Fruit fly (Drosophila melanogaster) whole organism, embryonic: ENCODE results near the gene CG13640.

ENCODE experiments used
- Ada2b ChIP-seq: fragments of 200-800 bp; sonication (Bioruptor generic); IDR thresholded peaks from 2 replicates; pipeline ENCODE4 v1.3.6; 2022; ENCODE audit warnings: missing biosample characterization, missing genetic modification characterization
- Blimp-1 ChIP-seq: fragments of 200-800 bp; sonication (Bioruptor generic); optimal IDR thresholded peaks from 3 replicates; lab custom pipeline; 2018; ENCODE audit warnings: missing biosample characterization, missing genetic modification characterization, mild to moderate bottlenecking, moderate library complexity, missing genetic modification reagents
- CG10209 ChIP-seq: fragments of 200-800 bp; sonication (Bioruptor generic); optimal IDR thresholded peaks from 3 replicates; lab custom pipeline; 2017; ENCODE audit warnings: missing biosample characterization, mild to moderate bottlenecking, missing genetic modification characterization, missing genetic modification reagents
- CG10462 ChIP-seq: fragments of 200-800 bp; sonication (Bioruptor generic); optimal IDR thresholded peaks from 2 replicates; lab custom pipeline; 2016; ENCODE audit warnings: missing biosample characterization, missing genetic modification characterization
- CG10543 ChIP-seq: fragments of 200-800 bp; sonication (Bioruptor generic); optimal IDR thresholded peaks from 3 replicates; lab custom pipeline; 2017; ENCODE audit warnings: missing biosample characterization, mild to moderate bottlenecking, missing genetic modification characterization, moderate library complexity
- CG11398 ChIP-seq: fragments of 200-800 bp; sonication (Bioruptor generic); optimal IDR thresholded peaks from 2 replicates; lab custom pipeline; 2016; ENCODE audit warnings: missing biosample characterization, missing genetic modification characterization
- CG13296 ChIP-seq: fragments of 200-800 bp; sonication (Bioruptor generic); optimal IDR thresholded peaks from 3 replicates; lab custom pipeline; 2018; ENCODE audit warnings: missing biosample characterization, mild to moderate bottlenecking, missing genetic modification characterization
- CG14710 ChIP-seq: fragments of 200-800 bp; sonication (Bioruptor generic); optimal IDR thresholded peaks from 3 replicates; lab custom pipeline; 2019; ENCODE audit warnings: missing biosample characterization, mild to moderate bottlenecking, missing genetic modification characterization, moderate library complexity
- CG1603 ChIP-seq: fragments of 200-800 bp; sonication (Bioruptor generic); optimal IDR thresholded peaks from 2 replicates; lab custom pipeline; 2019; ENCODE audit warnings: missing biosample characterization, mild to moderate bottlenecking, missing genetic modification characterization, moderate library complexity
- CG17359 ChIP-seq: fragments of 200-800 bp; sonication (Bioruptor generic); optimal IDR thresholded peaks from 3 replicates; lab custom pipeline; 2018; ENCODE audit warnings: missing biosample characterization, mild to moderate bottlenecking, missing genetic modification characterization, moderate library complexity
- CG17385 ChIP-seq: fragments of 200-800 bp; sonication (Bioruptor generic); optimal IDR thresholded peaks from 3 replicates; lab custom pipeline; 2018; ENCODE audit warnings: missing biosample characterization, mild to moderate bottlenecking, missing genetic modification characterization
- CG18599 ChIP-seq: fragments of 200-800 bp; sonication (Bioruptor generic); optimal IDR thresholded peaks from 3 replicates; lab custom pipeline; 2017; ENCODE audit warnings: missing biosample characterization, missing genetic modification characterization, mild to moderate bottlenecking, moderate library complexity, missing genetic modification reagents
- CG3838 ChIP-seq: fragments of 200-800 bp; sonication (Bioruptor generic); optimal IDR thresholded peaks from 3 replicates; lab custom pipeline; 2016; ENCODE audit warnings: missing biosample characterization, missing genetic modification characterization
- CG6175 ChIP-seq: fragments of 200-800 bp; sonication (Bioruptor generic); IDR thresholded peaks from 3 replicates; pipeline ENCODE4 v1.3.6; 2022; ENCODE audit warnings: missing biosample characterization, missing genetic modification characterization
- CG6689 ChIP-seq: fragments of 200-800 bp; sonication (Bioruptor generic); IDR thresholded peaks from 2 replicates; pipeline ENCODE4 v1.3.6; 2022; ENCODE audit warnings: missing biosample characterization, missing genetic modification characterization
- CG6765 ChIP-seq: fragments of 200-800 bp; sonication (Bioruptor generic); optimal IDR thresholded peaks from 3 replicates; lab custom pipeline; 2017; ENCODE audit warnings: missing biosample characterization, mild to moderate bottlenecking, missing genetic modification characterization
- CG8281 ChIP-seq: fragments of 200-800 bp; sonication (Bioruptor generic); optimal IDR thresholded peaks from 2 replicates; lab custom pipeline; 2018; ENCODE audit warnings: missing biosample characterization, mild to moderate bottlenecking, missing genetic modification characterization, moderate library complexity
- CG8944 ChIP-seq: fragments of 200-800 bp; sonication (Bioruptor generic); optimal IDR thresholded peaks from 3 replicates; lab custom pipeline; 2016; ENCODE audit warnings: missing biosample characterization, missing genetic modification characterization
- Doc2 ChIP-seq: fragments of 200-800 bp; sonication (Bioruptor generic); IDR thresholded peaks from 2 replicates; pipeline ENCODE4 v1.3.6; 2022; ENCODE audit warnings: missing biosample characterization, missing genetic modification characterization
- Drgx ChIP-seq: fragments of 200-800 bp; sonication (Bioruptor generic); IDR thresholded peaks from 2 replicates; pipeline ENCODE4 v1.3.6; 2022; ENCODE audit warnings: missing biosample characterization, missing genetic modification characterization
- E2f1 ChIP-seq: fragments of 200-800 bp; sonication (Bioruptor generic); IDR thresholded peaks from 2 replicates; pipeline ENCODE4 v1.3.6; 2022; ENCODE audit warnings: missing biosample characterization, missing genetic modification characterization
- Ets65A ChIP-seq: fragments of 200-800 bp; sonication (Bioruptor generic); peaks from one replicate; lab custom pipeline; 2016; ENCODE audit warnings: missing biosample characterization, missing genetic modification characterization
- HLHmδ ChIP-seq: fragments of 200-800 bp; sonication (Bioruptor generic); optimal IDR thresholded peaks from 2 replicates; lab custom pipeline; 2018; ENCODE audit warnings: missing biosample characterization, mild to moderate bottlenecking, missing genetic modification characterization, moderate library complexity
- HmgZ ChIP-seq: fragments of 200-800 bp; sonication (Bioruptor generic); optimal IDR thresholded peaks from 2 replicates; lab custom pipeline; 2018; ENCODE audit warnings: missing biosample characterization, mild to moderate bottlenecking, missing genetic modification characterization
- Med ChIP-seq: fragments of 200-800 bp; sonication (Bioruptor generic); peaks from one replicate; lab custom pipeline; 2016; ENCODE audit warnings: missing biosample characterization, missing genetic modification characterization, mild to moderate bottlenecking, inconsistent platforms, moderate library complexity
- Ptx1 ChIP-seq: fragments of 200-800 bp; sonication (Bioruptor generic); IDR thresholded peaks from 2 replicates; pipeline ENCODE4 v1.3.6; 2022; ENCODE audit warnings: missing biosample characterization, missing genetic modification characterization
- Sox102F ChIP-seq: fragments of 200-800 bp; sonication (Bioruptor generic); optimal IDR thresholded peaks from 2 replicates; lab custom pipeline; 2018; ENCODE audit warnings: missing biosample characterization, mild to moderate bottlenecking, missing genetic modification characterization, moderate library complexity
- Ssrp ChIP-seq: fragments of 200-800 bp; sonication (Bioruptor generic); optimal IDR thresholded peaks from 2 replicates; lab custom pipeline; 2018; ENCODE audit warnings: missing biosample characterization, mild to moderate bottlenecking, missing genetic modification characterization, moderate library complexity
- Xbp1 ChIP-seq: fragments of 200-800 bp; sonication (Bioruptor generic); optimal IDR thresholded peaks from 3 replicates; lab custom pipeline; 2016; ENCODE audit warnings: missing biosample characterization, mild to moderate bottlenecking, missing genetic modification characterization
- ato ChIP-seq: fragments of 200-800 bp; sonication (Bioruptor generic); IDR thresholded peaks from 2 replicates; pipeline ENCODE4 v1.3.6; 2022; ENCODE audit warnings: missing biosample characterization, missing genetic modification characterization; ENCODE audit not compliant: partially characterized antibody
- az2 ChIP-seq: fragments of 200-800 bp; sonication (Bioruptor generic); optimal IDR thresholded peaks from 3 replicates; lab custom pipeline; 2016; ENCODE audit warnings: missing biosample characterization, missing genetic modification characterization
- bsh ChIP-seq, 2 experiments: fragments of 200-800 bp; sonication (Bioruptor generic); optimal IDR thresholded peaks; 2 replicates each; lab custom pipeline; 2017 to 2018; ENCODE audit warnings: mild to moderate bottlenecking in 2 of 2, missing biosample characterization in 2 of 2, missing genetic modification characterization in 2 of 2, moderate library complexity in 1 of 2
- croc ChIP-seq: fragments of 200-800 bp; sonication (Bioruptor generic); conservative IDR thresholded peaks from 3 replicates; pipeline ENCODE4 v1.3.6; 2022; ENCODE audit warnings: missing biosample characterization, missing genetic modification characterization
- dan ChIP-seq: fragments of 200-800 bp; sonication (Bioruptor generic); IDR thresholded peaks from 2 replicates; pipeline ENCODE4 v1.3.6; 2022; ENCODE audit warnings: missing biosample characterization, missing genetic modification characterization
- disco-r ChIP-seq: fragments of 200-800 bp; sonication (Bioruptor generic); optimal IDR thresholded peaks from 2 replicates; lab custom pipeline; 2016; ENCODE audit warnings: missing biosample characterization, missing genetic modification characterization
- fd3F ChIP-seq: fragments of 200-800 bp; sonication (Bioruptor generic); optimal IDR thresholded peaks from 2 replicates; lab custom pipeline; 2018; ENCODE audit warnings: missing biosample characterization, mild to moderate bottlenecking, missing genetic modification characterization, moderate library complexity
- fd64A ChIP-seq: fragments of 200-800 bp; sonication (Bioruptor generic); optimal IDR thresholded peaks from 3 replicates; lab custom pipeline; 2018; ENCODE audit warnings: missing biosample characterization, mild to moderate bottlenecking, missing genetic modification characterization
- gcm ChIP-seq: fragments of 200-800 bp; sonication (Bioruptor generic); optimal IDR thresholded peaks from 2 replicates; lab custom pipeline; 2019; ENCODE audit warnings: missing biosample characterization, mild to moderate bottlenecking, missing genetic modification characterization, moderate library complexity
- gfzf ChIP-seq: fragments of 200-800 bp; sonication (Bioruptor generic); optimal IDR thresholded peaks from 2 replicates; lab custom pipeline; 2016; ENCODE audit warnings: missing biosample characterization, mild to moderate bottlenecking, missing genetic modification characterization, moderate library complexity
- grn ChIP-seq: fragments of 200-800 bp; sonication (Bioruptor generic); optimal IDR thresholded peaks from 3 replicates; lab custom pipeline; 2017; ENCODE audit warnings: missing biosample characterization, missing genetic modification characterization
- gt ChIP-seq: fragments of 200-800 bp; sonication (Bioruptor generic); IDR thresholded peaks from 2 replicates; pipeline ENCODE4 v1.3.6; 2022; ENCODE audit warnings: missing biosample characterization, missing genetic modification characterization
- klu ChIP-seq: fragments of 200-800 bp; sonication (Bioruptor generic); IDR thresholded peaks from 2 replicates; pipeline ENCODE4 v1.3.6; 2022; ENCODE audit warnings: missing biosample characterization, missing genetic modification characterization
- lilli ChIP-seq: fragments of 200-800 bp; sonication (Bioruptor generic); optimal IDR thresholded peaks from 3 replicates; lab custom pipeline; 2016; ENCODE audit warnings: missing biosample characterization, missing genetic modification characterization
- mirr ChIP-seq: fragments of 200-800 bp; sonication (Bioruptor generic); optimal IDR thresholded peaks from 3 replicates; lab custom pipeline; 2018; ENCODE audit warnings: missing biosample characterization, mild to moderate bottlenecking, missing genetic modification characterization
- row ChIP-seq: fragments of 200-800 bp; sonication (Bioruptor generic); IDR thresholded peaks from 3 replicates; pipeline ENCODE4 v1.3.6; 2022; ENCODE audit warnings: missing biosample characterization, missing genetic modification characterization
- salm ChIP-seq: fragments of 200-800 bp; sonication (Bioruptor generic); optimal IDR thresholded peaks from 2 replicates; lab custom pipeline; 2018; ENCODE audit warnings: missing biosample characterization, mild to moderate bottlenecking, missing genetic modification characterization
- sisA ChIP-seq: fragments of 200-800 bp; sonication (Bioruptor generic); IDR thresholded peaks from 2 replicates; pipeline ENCODE4 v1.3.6; 2022; ENCODE audit warnings: missing biosample characterization, missing genetic modification characterization
- wek ChIP-seq: fragments of 200-800 bp; sonication (Bioruptor generic); optimal IDR thresholded peaks from 3 replicates; lab custom pipeline; 2018; ENCODE audit warnings: missing biosample characterization, mild to moderate bottlenecking, missing genetic modification characterization, moderate library complexity

Gene CG13640

dm6 chr3R:24889303-24889892 is 27.4 kb upstream of the CG13640 start (continued):
- TF ChIP-seq dan (GFP tag; lab: Robert Waterston, UW) (no peak), Doc2 (GFP tag; lab: Robert Waterston, UW) (no peak), HLHmδ (GFP tag; lab: Kevin White, UChicago) (no peak), CG3838 (GFP tag; lab: Kevin White, UChicago) (no peak), CG10209 (GFP tag; lab: Kevin White, UChicago) (no peak), E2f1 (GFP tag; lab: Robert Waterston, UW) (no peak), CG6175 (GFP tag; lab: Robert Waterston, UW) (no peak), HmgZ (no peak), mirr (GFP tag; lab: Kevin White, UChicago) (no peak), Ets65A (peak; percentile 39), sisA (GFP tag; lab: Robert Waterston, UW) (no peak), CG18599 (GFP tag; lab: Kevin White, UChicago) (no peak)

dm6 chr3R:24888418-24888817 is 26.5 kb upstream of the CG13640 start:
- TF ChIP-seq grn (GFP tag; lab: Kevin White, UChicago) (no peak), CG10543 (GFP tag; lab: Kevin White, UChicago) (no peak), fd64A (no peak), salm (tag; lab: Kevin White, UChicago) (no peak), Ada2b (GFP tag; lab: Robert Waterston, UW) (no peak), lilli (GFP tag; lab: Kevin White, UChicago) (no peak), Blimp-1 (GFP tag; lab: Kevin White, UChicago) (peak; percentile 56), HLHmδ (GFP tag; lab: Kevin White, UChicago) (no peak), croc (GFP tag; lab: Robert Waterston, UW) (no peak), disco-r (GFP tag; lab: Kevin White, UChicago) (no peak), ato (GFP tag; lab: Robert Waterston, UW) (no peak), CG8281 (peak; percentile 82)

DNA sequence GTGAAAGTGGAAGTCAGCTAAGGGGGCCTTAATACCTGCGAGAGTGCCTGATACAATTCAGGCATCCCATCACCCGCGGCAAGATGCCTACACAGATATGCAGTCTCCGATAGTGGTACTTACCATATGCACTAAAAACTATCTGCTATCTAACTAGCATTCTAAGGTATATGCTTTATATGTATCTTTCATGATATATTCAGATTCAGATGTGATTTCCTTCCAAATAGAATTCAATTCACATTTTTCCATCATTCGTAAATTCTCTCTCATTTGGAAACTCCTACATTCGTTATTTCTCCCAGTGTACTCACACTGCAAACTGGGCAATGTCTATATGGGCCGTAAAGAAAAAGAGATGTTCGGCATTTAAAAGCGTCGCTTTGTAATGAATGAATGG is 24.5 kb upstream of the CG13640 start:
- TF ChIP-seq wek (GFP tag; lab: Kevin White, UChicago), result no peak
- peak; percentile 1 for TF ChIP-seq Xbp1
- no peak for TF ChIP-seq klu (GFP tag; lab: Robert Waterston, UW)
- peak; percentile 50 for TF ChIP-seq CG17359 (tag; lab: Kevin White, UChicago)
- peak; percentile 31 for TF ChIP-seq Blimp-1 (GFP tag; lab: Kevin White, UChicago)
- TF ChIP-seq CG17385, result no peak
- TF ChIP-seq bsh (GFP tag; optimal IDR thresholded peaks at IDR 0.05; lab: Kevin White, UChicago), result peak in 1 of 2 experiments; percentile 26
- peak; percentile 17; the same call in 1 of the 2 replicates for TF ChIP-seq CG6689 (GFP tag; lab: Robert Waterston, UW)
- no peak for TF ChIP-seq CG13296 (GFP tag; lab: Kevin White, UChicago)
- no peak for TF ChIP-seq CG6765
- TF ChIP-seq Drgx (GFP tag; lab: Robert Waterston, UW), result peak; percentile 47
- TF ChIP-seq CG10462, result no peak
- no peak for TF ChIP-seq gcm (GFP tag; lab: Kevin White, UChicago)
- no peak for TF ChIP-seq CG11398 (GFP tag; lab: Kevin White, UChicago)
- peak; percentile 58 for TF ChIP-seq Sox102F
- TF ChIP-seq gt (GFP tag; lab: Robert Waterston, UW), result no peak
- no peak for TF ChIP-seq CG14710
- TF ChIP-seq Ssrp, result peak; percentile 9
- TF ChIP-seq gfzf (GFP tag; lab: Kevin White, UChicago), result no peak
- no peak for TF ChIP-seq CG1603
- no peak for TF ChIP-seq fd3F (GFP tag; lab: Kevin White, UChicago)
- no peak for TF ChIP-seq CG8944
- TF ChIP-seq Ptx1 (GFP tag; lab: Robert Waterston, UW), result 0 out of 2 replicates have a peak, but pooled peaks have one; percentile 16
- peak; percentile 16 for TF ChIP-seq az2 (GFP tag; lab: Kevin White, UChicago)
- 0 out of 3 replicates have a peak, but pooled peaks have one; percentile 5 for TF ChIP-seq row (GFP tag; lab: Robert Waterston, UW)
- peak; percentile 54 for TF ChIP-seq Med (GFP tag; lab: Kevin White, UChicago)
